Fruit fly (Drosophila melanogaster) whole organism, pupa: ENCODE measurements around the gene RhoGAP19D.

Source experiments
- CG10348 ChIP-seq: fragments of 200-800 bp; sonication (Bioruptor generic); IDR thresholded peaks from 2 replicates; pipeline ENCODE4 v1.3.6; 2022; ENCODE audit warnings: missing biosample characterization, missing genetic modification characterization
- CG12605 ChIP-seq: fragments of 200-800 bp; sonication (Bioruptor generic); IDR thresholded peaks from 2 replicates; pipeline ENCODE4 v1.3.6; 2022; ENCODE audit warnings: missing biosample characterization, missing genetic modification characterization
- CG13204 ChIP-seq: fragments of 200-800 bp; sonication (Bioruptor generic); optimal IDR thresholded peaks from 2 replicates; lab custom pipeline; 2018; ENCODE audit warnings: missing biosample characterization, mild to moderate bottlenecking, missing genetic modification characterization, moderate library complexity
- CG14655 ChIP-seq: fragments of 200-800 bp; sonication (Bioruptor generic); optimal IDR thresholded peaks from 3 replicates; lab custom pipeline; 2017; ENCODE audit warnings: mild to moderate bottlenecking, missing biosample characterization, missing genetic modification reagents, missing genetic modification characterization
- CG15710 ChIP-seq: fragments of 200-800 bp; sonication (Bioruptor generic); optimal IDR thresholded peaks from 2 replicates; lab custom pipeline; 2018; ENCODE audit warnings: missing biosample characterization, mild to moderate bottlenecking, missing genetic modification characterization, moderate library complexity
- CG17806 ChIP-seq: fragments of 200-800 bp; sonication (Bioruptor generic); optimal IDR thresholded peaks from 2 replicates; lab custom pipeline; 2018; ENCODE audit warnings: missing biosample characterization, mild to moderate bottlenecking, missing genetic modification characterization, moderate library complexity
- CG32121 ChIP-seq: fragments of 200-800 bp; sonication (Bioruptor generic); IDR thresholded peaks from 2 replicates; pipeline ENCODE4 v1.3.6; 2022; ENCODE audit warnings: missing biosample characterization, missing genetic modification characterization
- CG34367 ChIP-seq: fragments of 200-800 bp; sonication (Bioruptor generic); optimal IDR thresholded peaks from 2 replicates; lab custom pipeline; 2018; ENCODE audit warnings: missing biosample characterization, mild to moderate bottlenecking, missing genetic modification characterization
- CG4496 ChIP-seq: fragments of 200-800 bp; sonication (Bioruptor generic); IDR thresholded peaks from 3 replicates; pipeline ENCODE4 v1.3.6; 2022; ENCODE audit warnings: missing biosample characterization, missing genetic modification characterization
- CG8159 ChIP-seq: fragments of 200-800 bp; sonication (Bioruptor generic); optimal IDR thresholded peaks from 3 replicates; lab custom pipeline; 2018; ENCODE audit warnings: missing biosample characterization, mild to moderate bottlenecking, missing genetic modification characterization, moderate library complexity
- CG8301 ChIP-seq: fragments of 200-800 bp; sonication (Bioruptor generic); optimal IDR thresholded peaks from 2 replicates; lab custom pipeline; 2018; ENCODE audit warnings: missing biosample characterization, mild to moderate bottlenecking, missing genetic modification characterization
- CG9948 ChIP-seq: fragments of 200-800 bp; sonication (Bioruptor generic); optimal IDR thresholded peaks from 2 replicates; lab custom pipeline; 2018; ENCODE audit warnings: missing biosample characterization, mild to moderate bottlenecking, missing genetic modification characterization, moderate library complexity
- D1 ChIP-seq: fragments of 200-800 bp; sonication (Bioruptor generic); optimal IDR thresholded peaks from 2 replicates; lab custom pipeline; 2018; ENCODE audit warnings: missing biosample characterization, mild to moderate bottlenecking, missing genetic modification characterization, moderate library complexity
- EcR ChIP-seq: fragments of 200-800 bp; sonication (Bioruptor generic); optimal IDR thresholded peaks from 3 replicates; lab custom pipeline; 2019; ENCODE audit warnings: missing biosample characterization, missing genetic modification characterization, mild to moderate bottlenecking, moderate library complexity, missing genetic modification reagents
- Ets98B ChIP-seq: fragments of 200-800 bp; sonication (Bioruptor generic); IDR thresholded peaks from 2 replicates; pipeline ENCODE4 v1.3.6; 2022; ENCODE audit warnings: missing biosample characterization, missing genetic modification characterization
- Pif1A ChIP-seq: fragments of 200-800 bp; sonication (Bioruptor generic); optimal IDR thresholded peaks from 3 replicates; lab custom pipeline; 2016; ENCODE audit warnings: missing biosample characterization, missing genetic modification characterization
- Pif1B ChIP-seq: fragments of 200-800 bp; sonication (Bioruptor generic); optimal IDR thresholded peaks from 3 replicates; lab custom pipeline; 2016; ENCODE audit warnings: missing biosample characterization, missing genetic modification characterization
- Snoo ChIP-seq: fragments of 200-800 bp; sonication (Bioruptor generic); optimal IDR thresholded peaks from 3 replicates; lab custom pipeline; 2017; ENCODE audit warnings: missing biosample characterization, mild to moderate bottlenecking, missing genetic modification characterization, inconsistent platforms
- fd96Ca ChIP-seq: fragments of 200-800 bp; sonication (Bioruptor generic); IDR thresholded peaks from 3 replicates; pipeline ENCODE4 v1.3.6; 2022; ENCODE audit warnings: missing biosample characterization, missing genetic modification characterization
- gl ChIP-seq: fragments of 200-800 bp; sonication (Bioruptor generic); optimal IDR thresholded peaks from 2 replicates; lab custom pipeline; 2018; ENCODE audit warnings: missing biosample characterization, mild to moderate bottlenecking, missing genetic modification characterization
- rn ChIP-seq: fragments of 200-800 bp; sonication (Bioruptor generic); IDR thresholded peaks from 2 replicates; pipeline ENCODE4 v1.3.6; 2022; ENCODE audit warnings: missing biosample characterization, missing genetic modification characterization

Gene RhoGAP19D

dm6 chrX:20501040-20501609 is 9.4 kb downstream of the RhoGAP19D start:
- TF ChIP-seq rn (GFP tag; lab: Robert Waterston, UW): peak; percentile 92
- peak; percentile 84 for TF ChIP-seq CG17806
- TF ChIP-seq D1: peak; percentile 13
- peak; percentile 86 for TF ChIP-seq CG12605 (GFP tag; lab: Robert Waterston, UW)
- TF ChIP-seq Pif1B: peak; percentile 94
- peak; percentile 89 for TF ChIP-seq fd96Ca (GFP tag; lab: Robert Waterston, UW)
- TF ChIP-seq CG8301 (tag; lab: Kevin White, UChicago): peak; percentile 74
- peak; percentile 96 for TF ChIP-seq CG34367 (tag; lab: Kevin White, UChicago)
- TF ChIP-seq Pif1A (GFP tag; lab: Kevin White, UChicago): peak; percentile 80
- peak; percentile 91 for TF ChIP-seq CG13204
- TF ChIP-seq CG15710 (tag; lab: Kevin White, UChicago): peak; percentile 97
- peak; percentile 95 for TF ChIP-seq Snoo (tag; lab: Kevin White, UChicago)
- TF ChIP-seq CG10348 (GFP tag; lab: Robert Waterston, UW): 0 out of 2 replicates have a peak, but pooled peaks have one; percentile 39
- TF ChIP-seq EcR (GFP tag; lab: Kevin White, UChicago): peak; percentile 95
- TF ChIP-seq CG9948 (tag; lab: Kevin White, UChicago): peak; percentile 94
- TF ChIP-seq gl: peak; percentile 68
- TF ChIP-seq CG14655 (GFP tag; lab: Kevin White, UChicago): peak; percentile 73
- TF ChIP-seq CG32121 (GFP tag; lab: Robert Waterston, UW): peak; percentile 87
- peak; percentile 97 for TF ChIP-seq CG4496
- peak; percentile 87 for TF ChIP-seq CG8159
- peak; percentile 94 for TF ChIP-seq Ets98B (GFP tag; lab: Robert Waterston, UW)

dm6 chrX:20499802-20500201 is 10.7 kb downstream of the RhoGAP19D start:
- TF ChIP-seq CG8301 (tag; lab: Kevin White, UChicago) (no peak), gl (no peak), Snoo (tag; lab: Kevin White, UChicago) (no peak)

- TF ChIP-seq CG10348 (GFP tag; lab: Robert Waterston, UW) (no peak), CG8301 (tag; lab: Kevin White, UChicago) (no peak), EcR (GFP tag; lab: Kevin White, UChicago) (no peak), CG34367 (tag; lab: Kevin White, UChicago) (no peak), Ets98B (GFP tag; lab: Robert Waterston, UW) (no peak), D1 (no peak), CG4496 (no peak), rn (GFP tag; lab: Robert Waterston, UW) (no peak), gl (no peak), CG32121 (GFP tag; lab: Robert Waterston, UW) (no peak), Pif1A (GFP tag; lab: Kevin White, UChicago) (no peak), CG13204 (no peak), Snoo (tag; lab: Kevin White, UChicago) (no peak), CG9948 (tag; lab: Kevin White, UChicago) (no peak)
Measured at dm6 chrX:20498989-20499388, 11.5 kb downstream of the RhoGAP19D start.

dm6 chrX:20495767-20496656 is 14.5 kb downstream of the RhoGAP19D start:
- no peak for TF ChIP-seq CG13204
- peak; percentile 12 for TF ChIP-seq Snoo (tag; lab: Kevin White, UChicago)
- TF ChIP-seq CG14655 (GFP tag; lab: Kevin White, UChicago): peak; percentile 49
- TF ChIP-seq CG32121 (GFP tag; lab: Robert Waterston, UW): peak; percentile 60
- peak; percentile 39 for TF ChIP-seq CG8159
- TF ChIP-seq gl: no peak
- TF ChIP-seq CG8301 (tag; lab: Kevin White, UChicago): peak; percentile 42
- no peak for TF ChIP-seq CG34367 (tag; lab: Kevin White, UChicago)
- TF ChIP-seq EcR (GFP tag; lab: Kevin White, UChicago): no peak
- peak; percentile 43 for TF ChIP-seq CG17806
- TF ChIP-seq CG10348 (GFP tag; lab: Robert Waterston, UW): no peak
- TF ChIP-seq CG9948 (tag; lab: Kevin White, UChicago): peak; percentile 34
- no peak for TF ChIP-seq CG12605 (GFP tag; lab: Robert Waterston, UW)
- TF ChIP-seq fd96Ca (GFP tag; lab: Robert Waterston, UW): no peak; the same call in 2 of the 3 replicates
- no peak for TF ChIP-seq rn (GFP tag; lab: Robert Waterston, UW)
- TF ChIP-seq Ets98B (GFP tag; lab: Robert Waterston, UW): peak; percentile 69
- no peak for TF ChIP-seq D1
- peak; percentile 17 for TF ChIP-seq CG15710 (tag; lab: Kevin White, UChicago)
- peak; percentile 56; the same call in 1 of the 3 replicates for TF ChIP-seq CG4496
- TF ChIP-seq Pif1A (GFP tag; lab: Kevin White, UChicago): peak; percentile 63
- TF ChIP-seq Pif1B: peak; percentile 29

- TF ChIP-seq Pif1B (no peak), CG9948 (tag; lab: Kevin White, UChicago) (no peak), fd96Ca (GFP tag; lab: Robert Waterston, UW) (no peak), CG13204 (no peak), gl (no peak), Snoo (tag; lab: Kevin White, UChicago) (no peak), CG8159 (no peak), Pif1A (GFP tag; lab: Kevin White, UChicago) (no peak), EcR (GFP tag; lab: Kevin White, UChicago) (no peak), CG12605 (GFP tag; lab: Robert Waterston, UW) (no peak), CG4496 (no peak)
Measured at dm6 chrX:20495117-20495516, 15.4 kb downstream of the RhoGAP19D start.
